Fruit fly (Drosophila melanogaster) whole organism, pupa: ENCODE measurements around the gene Art9.

Source experiments
- CG17806 ChIP-seq: fragments of 200-800 bp; sonication (Bioruptor generic); optimal IDR thresholded peaks from 2 replicates; lab custom pipeline; 2018; ENCODE audit warnings: missing biosample characterization, mild to moderate bottlenecking, missing genetic modification characterization, moderate library complexity
- EcR ChIP-seq: fragments of 200-800 bp; sonication (Bioruptor generic); optimal IDR thresholded peaks from 3 replicates; lab custom pipeline; 2019; ENCODE audit warnings: missing biosample characterization, missing genetic modification characterization, mild to moderate bottlenecking, moderate library complexity, missing genetic modification reagents

dm6 chr3R:13909065-13909464, 34.2 kb downstream of the Art9 start:
- no peak for TF ChIP-seq EcR (GFP tag; lab: Kevin White, UChicago)
- no peak for TF ChIP-seq CG17806 (tag; lab: Kevin White, UChicago)
